Fruit fly (Drosophila melanogaster) whole organism, wandering third instar larva: Measurements from ENCODE around the gene ara.

Experiments used
- Abd-B ChIP-seq: fragments of >200 bp; optimal IDR thresholded peaks from 2 replicates; lab custom pipeline; 2017; ENCODE audit warnings: missing biosample characterization, missing genetic modification characterization
- Hr78 ChIP-seq: fragments of >200 bp; optimal IDR thresholded peaks from 2 replicates; lab custom pipeline; 2017; ENCODE audit warnings: missing biosample characterization, missing genetic modification characterization
- h ChIP-seq: fragments of 200-800 bp; sonication (Bioruptor generic); optimal IDR thresholded peaks from 3 replicates; lab custom pipeline; 2016; ENCODE audit warnings: missing biosample characterization, mild to moderate bottlenecking, missing genetic modification characterization
- usp ChIP-seq: fragments of >200 bp; optimal IDR thresholded peaks from 2 replicates; lab custom pipeline; 2017; ENCODE audit warnings: missing biosample characterization, missing genetic modification characterization

DNA sequence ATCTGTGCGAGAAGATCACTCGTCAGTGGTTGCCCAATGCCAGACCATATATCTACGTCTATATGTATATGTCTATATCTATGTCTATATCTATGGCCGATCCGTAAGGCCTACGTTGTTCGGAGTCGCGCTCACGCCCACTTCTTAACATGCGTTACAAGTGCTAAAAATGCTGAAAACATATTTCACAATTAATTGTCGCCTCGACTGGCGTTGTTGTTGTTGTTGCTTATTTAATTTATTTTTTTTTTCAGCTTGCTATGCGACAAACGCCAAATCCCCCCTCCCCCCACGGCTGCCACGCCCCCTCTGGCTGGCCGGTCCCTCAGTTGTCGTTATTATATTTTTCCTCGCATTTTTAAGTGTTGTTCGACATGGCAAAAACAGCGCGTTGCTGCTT, 16.2 kb upstream of the ara start:
- no peak for TF ChIP-seq usp
- TF ChIP-seq Abd-B = no peak
- TF ChIP-seq Hr78 (GFP tag; lab: Kevin White, UChicago) = no peak
- TF ChIP-seq h (GFP tag; lab: Kevin White, UChicago) = no peak
